Worm (Caenorhabditis elegans) whole organism, L3 larva: ENCODE measurements around the gene yif-1.
A peak's percentile ranks its signal among the peaks of the same experiment; 100 is the strongest.

Experiments used
- ama-1 ChIP-seq: fragments of 150-350 bp; optimal IDR thresholded peaks from 2 replicates; lab custom pipeline; 2018
- elt-2 ChIP-seq: sonication (generic microtip); optimal IDR thresholded peaks from 2 replicates; lab custom pipeline; 2016; ENCODE audit warnings: missing genetic modification reagents, mild to moderate bottlenecking, missing genetic modification characterization, missing compliant biosample characterization
- elt-3 ChIP-seq, 3 experiments: fragments of 150-350 bp in 1 of 3; sonication (generic microtip) in 2 of 3; optimal IDR thresholded peaks; 2 replicates in 2 of 3; 4 replicates in 1 of 3; lab custom pipeline; 2014 to 2017; ENCODE audit warnings: missing biosample characterization in 3 of 3, missing genetic modification characterization in 3 of 3
- lin-39 ChIP-seq: fragments of 150-350 bp; optimal IDR thresholded peaks from 2 replicates; lab custom pipeline; 2018; ENCODE audit warnings: missing biosample characterization, missing genetic modification reagents, missing genetic modification characterization
- nhr-237 ChIP-seq: fragments of 150-350 bp; optimal IDR thresholded peaks from 2 replicates; lab custom pipeline; 2014; ENCODE audit warnings: missing biosample characterization, missing genetic modification characterization

ce11 chrV:10043234-10043796, 11.4 kb downstream of the yif-1 start, which contains the start of gene T06E8.8:
- TF ChIP-seq ama-1 (lab: Kevin White, UChicago) (no peak), nhr-237 (tag; lab: Kevin White, UChicago) (no peak), lin-39 (tag; lab: Kevin White, UChicago) (peak; percentile 52), elt-3 (tag; optimal IDR thresholded peaks at IDR 0.05; lab: Kevin White, UChicago) (peak in 1 of 3 experiments; percentile 2), elt-2 (no peak)
